Worm (Caenorhabditis elegans) whole organism, L1 larva: ENCODE measurements around the gene Y67A10A.11.
A peak's percentile ranks its signal among the peaks of the same experiment; 100 is the strongest.

ENCODE experiments used
- aha-1 ChIP-seq: fragments of 150-350 bp; optimal IDR thresholded peaks from 2 replicates; lab custom pipeline; 2014; ENCODE audit warnings: missing biosample characterization, missing genetic modification characterization
- blmp-1 ChIP-seq: fragments of 150-350 bp; optimal IDR thresholded peaks from 2 replicates; lab custom pipeline; 2014; ENCODE audit warnings: missing biosample characterization, missing genetic modification characterization
- ceh-63 ChIP-seq: fragments of 200-800 bp; sonication (Bioruptor generic); optimal IDR thresholded peaks from 2 replicates; lab custom pipeline; 2018; ENCODE audit warnings: mild to moderate bottlenecking, missing genetic modification characterization, missing compliant biosample characterization
- ceh-90 ChIP-seq: sonication (generic microtip); optimal IDR thresholded peaks from 2 replicates; lab custom pipeline; 2016; ENCODE audit warnings: missing genetic modification characterization, missing compliant biosample characterization
- fkh-8 ChIP-seq: sonication (generic microtip); optimal IDR thresholded peaks from 2 replicates; lab custom pipeline; 2016; ENCODE audit warnings: mild to moderate bottlenecking, missing genetic modification characterization, missing compliant biosample characterization
- lin-35 ChIP-seq, 2 experiments: fragments of 150-350 bp; optimal IDR thresholded peaks; 2 replicates each; lab custom pipeline; 2014; ENCODE audit warnings: missing biosample characterization in 2 of 2, missing genetic modification characterization in 2 of 2, missing genetic modification reagents in 2 of 2
- lin-39 ChIP-seq: fragments of 150-350 bp; optimal IDR thresholded peaks from 2 replicates; lab custom pipeline; 2014; ENCODE audit warnings: missing biosample characterization, missing genetic modification reagents, missing genetic modification characterization
- lsy-2 ChIP-seq, 2 experiments: fragments of 150-350 bp; optimal IDR thresholded peaks; 2 replicates each; lab custom pipeline; 2014; ENCODE audit warnings: missing biosample characterization in 2 of 2, missing genetic modification characterization in 2 of 2
- mab-9 ChIP-seq: fragments of 200-800 bp; sonication (Bioruptor generic); IDR thresholded peaks from 2 replicates; pipeline ENCODE4 v1.3.6; 2022; ENCODE audit warnings: missing genetic modification reagents, missing genetic modification characterization, missing compliant biosample characterization
- nhr-12 ChIP-seq: sonication (generic microtip); optimal IDR thresholded peaks from 2 replicates; lab custom pipeline; 2017; ENCODE audit warnings: missing biosample characterization, missing genetic modification characterization
- nhr-28 ChIP-seq: fragments of 150-350 bp; optimal IDR thresholded peaks from 2 replicates; lab custom pipeline; 2014; ENCODE audit warnings: missing biosample characterization, missing genetic modification characterization
- nhr-85 ChIP-seq: sonication (generic microtip); peaks from one replicate; lab custom pipeline; 2016; ENCODE audit warnings: missing genetic modification characterization, inconsistent platforms, missing compliant biosample characterization
- pax-3 ChIP-seq: fragments of 200-800 bp; sonication (Bioruptor generic); optimal IDR thresholded peaks from 2 replicates; lab custom pipeline; 2018; ENCODE audit warnings: mild to moderate bottlenecking, missing genetic modification characterization, moderate library complexity, missing compliant biosample characterization
- snu-23 ChIP-seq: sonication (generic microtip); optimal IDR thresholded peaks from 2 replicates; lab custom pipeline; 2016; ENCODE audit warnings: missing genetic modification characterization, missing compliant biosample characterization
- vab-15 ChIP-seq: sonication (generic microtip); optimal IDR thresholded peaks from 2 replicates; lab custom pipeline; 2017; ENCODE audit warnings: missing genotype, mild to moderate bottlenecking, missing genetic modification characterization, missing compliant biosample characterization
- ztf-11 ChIP-seq, 2 experiments: sonication (generic microtip); optimal IDR thresholded peaks; 2 replicates each; lab custom pipeline; 2016 to 2017; ENCODE audit warnings: missing genetic modification characterization in 2 of 2, missing biosample characterization in 1 of 2, missing compliant biosample characterization in 1 of 2

Y67A10A.11 gene

DNA sequence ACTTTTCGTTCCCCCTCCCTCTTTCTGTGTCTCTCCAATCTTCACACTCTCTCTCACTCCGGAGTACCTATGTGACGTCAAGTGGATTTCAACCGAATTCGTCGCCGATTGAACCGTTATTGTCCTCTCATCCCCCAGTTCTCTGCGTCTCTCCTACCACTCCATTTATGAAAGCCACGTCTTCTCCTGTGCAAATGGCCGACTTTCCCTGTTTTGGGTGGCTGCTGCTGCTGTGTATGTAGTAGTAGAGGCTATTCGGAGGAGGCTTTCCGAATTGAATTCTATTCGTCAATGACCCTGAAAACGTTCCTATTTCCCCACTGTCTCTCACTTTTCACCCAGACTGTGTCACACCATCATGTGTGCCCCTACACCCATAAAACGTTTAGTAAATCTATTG, 52.0 kb downstream of the Y67A10A.11 start:
- TF ChIP-seq nhr-28 (tag; lab: Kevin White, UChicago), result no peak
- TF ChIP-seq nhr-12 (tag; lab: Kevin White, UChicago), result no peak
- no peak for TF ChIP-seq fkh-8 (tag; lab: Kevin White, UChicago)
- TF ChIP-seq ztf-11 (tag; optimal IDR thresholded peaks at IDR 0.05; lab: Kevin White, UChicago), result no peak
- no peak for TF ChIP-seq vab-15
- peak; percentile 5 for TF ChIP-seq snu-23
- peak; percentile 95 for TF ChIP-seq blmp-1 (tag; lab: Kevin White, UChicago)
- TF ChIP-seq pax-3 (tag; lab: Kevin White, UChicago), result no peak
- TF ChIP-seq nhr-85 (tag; lab: Kevin White, UChicago), result peak; percentile 27
- no peak for TF ChIP-seq lin-35 (GFP tag; optimal IDR thresholded peaks at IDR 0.05; lab: Kevin White, UChicago)
- TF ChIP-seq ceh-90 (tag; lab: Kevin White, UChicago), result no peak
- no peak for TF ChIP-seq ceh-63 (GFP tag; lab: Kevin White, UChicago)
- no peak for TF ChIP-seq mab-9
- no peak for TF ChIP-seq lin-39 (tag; lab: Kevin White, UChicago)
- TF ChIP-seq lsy-2 (tag; optimal IDR thresholded peaks at IDR 0.05; lab: Kevin White, UChicago), result no peak
- TF ChIP-seq aha-1 (tag; lab: Kevin White, UChicago), result no peak
